Worm (Caenorhabditis elegans) whole organism, midembryonic: ENCODE measurements around the gene csr-1.

Experiments used
- T22C8.4 ChIP-seq: fragments of 200-800 bp; sonication (Bioruptor generic); IDR thresholded peaks from 2 replicates; pipeline ENCODE4 v1.3.6; 2022; ENCODE audit warnings: missing genetic modification characterization, missing compliant biosample characterization
- cog-1 ChIP-seq: sonication (generic microtip); optimal IDR thresholded peaks from 2 replicates; lab custom pipeline; 2016; ENCODE audit warnings: missing genetic modification characterization, missing compliant biosample characterization
- flt-1 ChIP-seq: fragments of 200-800 bp; sonication (Bioruptor generic); IDR thresholded peaks from 2 replicates; pipeline ENCODE4 v1.3.6; 2022; ENCODE audit warnings: missing genetic modification characterization, missing compliant biosample characterization
- med-1 ChIP-seq: sonication (generic microtip); optimal IDR thresholded peaks from 2 replicates; lab custom pipeline; 2017; ENCODE audit warnings: missing genetic modification characterization, mild to moderate bottlenecking, missing compliant biosample characterization, antibody characterized with exemption, missing genetic modification reagents; ENCODE audit not compliant: insufficient read depth
- tab-1 ChIP-seq: fragments of 200-800 bp; sonication (Bioruptor generic); IDR thresholded peaks from 2 replicates; pipeline ENCODE4 v1.3.6; 2022; ENCODE audit warnings: missing genetic modification characterization, missing compliant biosample characterization
- ztf-23 ChIP-seq: fragments of 200-800 bp; sonication (Bioruptor generic); IDR thresholded peaks from 2 replicates; pipeline ENCODE4 v1.3.6; 2022; ENCODE audit warnings: missing genetic modification reagents, missing genetic modification characterization, missing compliant biosample characterization
- ztf-29 ChIP-seq: fragments of 200-800 bp; sonication (Bioruptor generic); IDR thresholded peaks from 2 replicates; pipeline ENCODE4 v1.3.6; 2022; ENCODE audit warnings: missing genetic modification reagents, missing genetic modification characterization, missing compliant biosample characterization

DNA sequence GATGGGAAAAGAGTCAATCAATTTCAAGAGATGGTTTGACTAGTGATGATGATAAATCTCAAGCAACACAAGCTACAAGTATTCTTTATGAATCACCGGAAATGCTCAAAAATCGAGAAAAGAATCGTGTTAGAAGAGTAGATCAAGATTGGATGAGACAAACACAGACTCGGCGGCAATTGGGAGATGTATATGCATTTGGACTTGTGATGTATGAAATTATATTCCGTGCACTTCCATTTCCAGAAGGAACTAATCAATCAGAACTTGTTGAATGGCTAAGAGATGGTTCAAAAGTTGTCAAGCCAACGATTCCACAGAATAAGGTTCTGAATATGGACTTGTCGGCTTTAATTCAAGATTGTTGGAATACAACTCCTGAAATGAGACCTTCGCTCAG lies 25.2 kb upstream of the csr-1 start:
- TF ChIP-seq ztf-29 (GFP tag; lab: Robert Waterston, UW), result no peak
- TF ChIP-seq T22C8.4 (GFP tag; lab: Robert Waterston, UW), result no peak
- TF ChIP-seq ztf-23 (GFP tag; lab: Robert Waterston, UW), result no peak
- no peak for TF ChIP-seq tab-1 (GFP tag; lab: Robert Waterston, UW)
- no peak for TF ChIP-seq med-1 (GFP tag; lab: Kevin White, UChicago)
- no peak for TF ChIP-seq flt-1 (GFP tag; lab: Robert Waterston, UW)
- no peak for TF ChIP-seq cog-1
